Worm (Caenorhabditis elegans) whole organism, early embryonic: Measurements from ENCODE around the gene srd-15.

ENCODE experiments used
- B0310.2 ChIP-seq: sonication (generic microtip); optimal IDR thresholded peaks from 2 replicates; lab custom pipeline; 2016; ENCODE audit warnings: mild to moderate bottlenecking, missing genetic modification characterization, missing compliant biosample characterization
- ama-1 ChIP-seq: fragments of 150-350 bp; optimal IDR thresholded peaks from 2 replicates; lab custom pipeline; 2014
- ceh-13 ChIP-seq: fragments of 200-800 bp; sonication (Bioruptor generic); optimal IDR thresholded peaks from 2 replicates; lab custom pipeline; 2018; ENCODE audit warnings: mild to moderate bottlenecking, missing genetic modification characterization, missing compliant biosample characterization
- ets-7 ChIP-seq: sonication (generic microtip); optimal IDR thresholded peaks from 2 replicates; lab custom pipeline; 2016; ENCODE audit warnings: missing genotype, missing genetic modification characterization, missing compliant biosample characterization
- flt-1 ChIP-seq: fragments of 200-800 bp; sonication (Bioruptor generic); IDR thresholded peaks from 2 replicates; pipeline ENCODE4 v1.3.6; 2022; ENCODE audit warnings: missing genetic modification characterization, missing compliant biosample characterization
- hmbx-1 ChIP-seq: sonication (generic microtip); optimal IDR thresholded peaks from 2 replicates; lab custom pipeline; 2016; ENCODE audit warnings: mild to moderate bottlenecking, missing genetic modification characterization, missing compliant biosample characterization
- hnd-1 ChIP-seq: sonication (generic microtip); optimal IDR thresholded peaks from 2 replicates; lab custom pipeline; 2016; ENCODE audit warnings: missing genetic modification characterization, missing compliant biosample characterization
- sea-1 ChIP-seq: fragments of 200-800 bp; sonication (Bioruptor generic); conservative IDR thresholded peaks from 2 replicates; pipeline ENCODE4 v1.3.6; 2022; ENCODE audit warnings: missing genetic modification characterization, missing compliant biosample characterization
- tbx-11 ChIP-seq: fragments of 200-800 bp; sonication (Bioruptor generic); IDR thresholded peaks from 2 replicates; pipeline ENCODE4 v1.3.6; 2022; ENCODE audit warnings: missing genetic modification characterization, missing compliant biosample characterization
- tbx-37 ChIP-seq: fragments of 200-800 bp; sonication (Bioruptor generic); conservative IDR thresholded peaks from 2 replicates; pipeline ENCODE4 v1.3.6; 2022; ENCODE audit warnings: missing genetic modification reagents, missing genetic modification characterization, missing compliant biosample characterization

DNA sequence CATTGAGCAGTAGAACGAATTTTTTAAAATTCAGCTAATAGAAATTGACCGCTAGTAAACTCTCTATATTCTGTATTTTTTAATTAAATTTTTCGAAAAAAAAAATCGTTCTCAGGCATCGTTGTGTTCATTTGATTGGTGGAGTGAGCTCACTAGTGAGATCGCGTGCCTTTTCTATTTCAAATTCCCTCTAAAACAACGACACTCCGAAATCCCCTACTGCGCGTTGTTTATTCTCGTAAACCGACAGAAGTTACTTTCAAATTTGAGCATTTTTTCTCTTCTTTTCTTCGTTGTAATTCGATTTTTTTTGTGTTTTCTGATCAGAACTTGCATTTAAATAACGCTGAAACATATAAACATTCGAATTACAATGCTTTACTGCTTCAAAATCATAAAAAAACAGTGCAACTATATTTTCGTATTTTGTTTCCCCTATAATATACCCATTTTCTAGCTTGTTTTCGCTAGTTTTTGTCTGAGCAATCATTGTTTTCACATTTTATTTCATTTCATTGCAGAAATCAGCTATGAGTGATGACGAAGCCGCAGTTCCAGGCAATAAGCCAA lies 33.4 kb upstream of the srd-15 start, which contains the start of gene syf-3:
- TF ChIP-seq B0310.2, result no peak
- TF ChIP-seq tbx-11 (GFP tag; lab: Robert Waterston, UW), result no peak
- TF ChIP-seq flt-1 (GFP tag; lab: Robert Waterston, UW), result no peak
- TF ChIP-seq ama-1 (lab: Kevin White, UChicago), result no peak
- TF ChIP-seq ets-7 (tag; lab: Kevin White, UChicago), result no peak
- TF ChIP-seq sea-1 (GFP tag; lab: Robert Waterston, UW), result no peak
- no peak for TF ChIP-seq tbx-37
- TF ChIP-seq hnd-1 (tag; lab: Kevin White, UChicago), result no peak
- no peak for TF ChIP-seq ceh-13 (GFP tag; lab: Kevin White, UChicago)
- no peak for TF ChIP-seq hmbx-1 (tag; lab: Kevin White, UChicago)
